Fruit fly (Drosophila melanogaster) whole organism, embryonic: ENCODE data around the gene CG34353.

Source experiments
- ATbp ChIP-seq: fragments of 200-800 bp; sonication (Bioruptor generic); optimal IDR thresholded peaks from 2 replicates; lab custom pipeline; 2017; ENCODE audit warnings: missing biosample characterization, mild to moderate bottlenecking, missing genetic modification characterization, missing genetic modification reagents
- Ada2b ChIP-seq: fragments of 200-800 bp; sonication (Bioruptor generic); IDR thresholded peaks from 2 replicates; pipeline ENCODE4 v1.3.6; 2022; ENCODE audit warnings: missing biosample characterization, missing genetic modification characterization
- CG10654 ChIP-seq: fragments of 200-800 bp; sonication (Bioruptor generic); optimal IDR thresholded peaks from 2 replicates; lab custom pipeline; 2016; ENCODE audit warnings: missing biosample characterization, missing genetic modification characterization
- CG10959 ChIP-seq: fragments of 200-800 bp; sonication (Bioruptor generic); IDR thresholded peaks from 2 replicates; pipeline ENCODE4 v1.3.6; 2022; ENCODE audit warnings: missing biosample characterization, missing genetic modification characterization
- CG12155 ChIP-seq: fragments of 200-800 bp; sonication (Bioruptor generic); optimal IDR thresholded peaks from 3 replicates; lab custom pipeline; 2016; ENCODE audit warnings: missing biosample characterization, missing genetic modification characterization
- CG12299 ChIP-seq: fragments of 200-800 bp; sonication (Bioruptor generic); optimal IDR thresholded peaks from 2 replicates; lab custom pipeline; 2018; ENCODE audit warnings: missing biosample characterization, mild to moderate bottlenecking, missing genetic modification characterization
- CG13287 ChIP-seq: fragments of 200-800 bp; sonication (Bioruptor generic); IDR thresholded peaks from 2 replicates; pipeline ENCODE4 v1.3.6; 2022; ENCODE audit warnings: missing biosample characterization, missing genetic modification characterization; ENCODE audit not compliant: partially characterized antibody
- CG14667 ChIP-seq: fragments of 200-800 bp; sonication (Bioruptor generic); IDR thresholded peaks from 2 replicates; pipeline ENCODE4 v1.3.6; 2022; ENCODE audit warnings: missing biosample characterization, missing genetic modification characterization
- CG31388 ChIP-seq: fragments of 200-800 bp; sonication (Bioruptor generic); optimal IDR thresholded peaks from 2 replicates; lab custom pipeline; 2016; ENCODE audit warnings: missing biosample characterization, missing genetic modification characterization
- CG31441 ChIP-seq: fragments of 200-800 bp; sonication (Bioruptor generic); IDR thresholded peaks from 2 replicates; pipeline ENCODE4 v1.3.6; 2022; ENCODE audit warnings: missing biosample characterization, missing genetic modification characterization
- CG32772 ChIP-seq: fragments of 200-800 bp; sonication (Bioruptor generic); IDR thresholded peaks from 2 replicates; pipeline ENCODE4 v1.3.6; 2022; ENCODE audit warnings: missing biosample characterization, missing genetic modification characterization
- CG33213 ChIP-seq: fragments of 200-800 bp; sonication (Bioruptor generic); optimal IDR thresholded peaks from 3 replicates; lab custom pipeline; 2016; ENCODE audit warnings: missing biosample characterization, missing genetic modification characterization
- CG4404 ChIP-seq: fragments of 200-800 bp; sonication (Bioruptor generic); IDR thresholded peaks from 2 replicates; pipeline ENCODE4 v1.3.6; 2022; ENCODE audit warnings: missing biosample characterization, missing genetic modification characterization
- CG7928 ChIP-seq: fragments of 200-800 bp; sonication (Bioruptor generic); optimal IDR thresholded peaks from 2 replicates; lab custom pipeline; 2017; ENCODE audit warnings: missing biosample characterization, mild to moderate bottlenecking, missing genetic modification characterization
- CG7963 ChIP-seq: fragments of 200-800 bp; sonication (Bioruptor generic); IDR thresholded peaks from 3 replicates; pipeline ENCODE4 v1.3.6; 2022; ENCODE audit warnings: missing biosample characterization, missing genetic modification characterization; ENCODE audit not compliant: partially characterized antibody
- CG9876 ChIP-seq: fragments of 200-800 bp; sonication (Bioruptor generic); optimal IDR thresholded peaks from 2 replicates; lab custom pipeline; 2016; ENCODE audit warnings: missing biosample characterization, missing genetic modification characterization
- D19A ChIP-seq: fragments of 200-800 bp; optimal IDR thresholded peaks from 3 replicates; lab custom pipeline; 2019; ENCODE audit warnings: missing biosample characterization, mild to moderate bottlenecking, missing genetic modification characterization, moderate library complexity
- ERR ChIP-seq: fragments of 200-800 bp; sonication (Bioruptor generic); optimal IDR thresholded peaks from 2 replicates; lab custom pipeline; 2016; ENCODE audit warnings: missing biosample characterization, missing genetic modification characterization
- H2.0 ChIP-seq: fragments of 200-800 bp; sonication (Bioruptor generic); IDR thresholded peaks from 2 replicates; pipeline ENCODE4 v1.3.6; 2022; ENCODE audit warnings: missing biosample characterization, missing genetic modification characterization
- HHEX ChIP-seq: fragments of 200-800 bp; sonication (Bioruptor generic); optimal IDR thresholded peaks from 3 replicates; lab custom pipeline; 2017; ENCODE audit warnings: missing biosample characterization, mild to moderate bottlenecking, missing genetic modification characterization, missing genetic modification reagents
- Meics ChIP-seq: fragments of 200-800 bp; sonication (Bioruptor generic); optimal IDR thresholded peaks from 2 replicates; lab custom pipeline; 2017; ENCODE audit warnings: missing biosample characterization, mild to moderate bottlenecking, missing genetic modification characterization
- Mrtf ChIP-seq: fragments of 200-800 bp; sonication (Bioruptor generic); IDR thresholded peaks from 3 replicates; pipeline ENCODE4 v1.3.6; 2022; ENCODE audit warnings: missing biosample characterization, missing genetic modification characterization
- NC2β ChIP-seq: fragments of 200-800 bp; sonication (Bioruptor generic); optimal IDR thresholded peaks from 2 replicates; lab custom pipeline; 2016; ENCODE audit warnings: missing biosample characterization, missing genetic modification characterization
- PHDP ChIP-seq: fragments of 200-800 bp; sonication (Bioruptor generic); optimal IDR thresholded peaks from 3 replicates; lab custom pipeline; 2018; ENCODE audit warnings: missing biosample characterization, mild to moderate bottlenecking, missing genetic modification characterization, moderate library complexity
- Poxn ChIP-seq: fragments of 200-800 bp; sonication (Bioruptor generic); IDR thresholded peaks from 2 replicates; pipeline ENCODE4 v1.3.6; 2022; ENCODE audit warnings: missing biosample characterization, missing genetic modification characterization
- Scr ChIP-seq: fragments of 200-800 bp; sonication (Bioruptor generic); IDR thresholded peaks from 2 replicates; pipeline ENCODE4 v1.3.6; 2022; ENCODE audit warnings: missing biosample characterization, missing genetic modification characterization; ENCODE audit not compliant: partially characterized antibody
- bsh ChIP-seq, 2 experiments: fragments of 200-800 bp; sonication (Bioruptor generic); optimal IDR thresholded peaks; 2 replicates each; lab custom pipeline; 2017 to 2018; ENCODE audit warnings: mild to moderate bottlenecking in 2 of 2, missing biosample characterization in 2 of 2, missing genetic modification characterization in 2 of 2, moderate library complexity in 1 of 2
- crc ChIP-seq: fragments of 200-800 bp; sonication (Bioruptor generic); optimal IDR thresholded peaks from 2 replicates; lab custom pipeline; 2016; ENCODE audit warnings: missing biosample characterization, missing genetic modification characterization
- croc ChIP-seq: fragments of 200-800 bp; sonication (Bioruptor generic); conservative IDR thresholded peaks from 3 replicates; pipeline ENCODE4 v1.3.6; 2022; ENCODE audit warnings: missing biosample characterization, missing genetic modification characterization
- crp ChIP-seq, 2 experiments: fragments of 200-800 bp; sonication (Bioruptor generic); optimal IDR thresholded peaks; 2 replicates in 1 of 2; 3 replicates in 1 of 2; lab custom pipeline; 2017; ENCODE audit warnings: missing biosample characterization in 2 of 2, missing genetic modification characterization in 2 of 2, mild to moderate bottlenecking in 1 of 2, moderate library complexity in 1 of 2
- danr ChIP-seq: fragments of 200-800 bp; sonication (Bioruptor generic); IDR thresholded peaks from 2 replicates; pipeline ENCODE4 v1.3.6; 2022; ENCODE audit warnings: missing biosample characterization, missing genetic modification characterization
- dpn ChIP-seq, 2 experiments: fragments of 200-800 bp; sonication (Bioruptor generic); optimal IDR thresholded peaks; 3 replicates each; lab custom pipeline; 2016; ENCODE audit warnings: missing biosample characterization in 2 of 2, missing genetic modification characterization in 2 of 2
- en ChIP-seq: fragments of 200-800 bp; sonication (Bioruptor generic); optimal IDR thresholded peaks from 2 replicates; lab custom pipeline; 2016; ENCODE audit warnings: missing biosample characterization, missing genetic modification characterization
- eve ChIP-seq, 2 experiments: fragments of >200 bp; optimal IDR thresholded peaks; 2 replicates each; lab custom pipeline; 2017; ENCODE audit warnings: missing biosample characterization in 2 of 2, missing genetic modification characterization in 2 of 2
- ewg ChIP-seq: fragments of 200-800 bp; sonication (Bioruptor generic); optimal IDR thresholded peaks from 3 replicates; lab custom pipeline; 2017; ENCODE audit warnings: mild to moderate bottlenecking, missing biosample characterization, missing genetic modification reagents, missing genetic modification characterization
- fru ChIP-seq: fragments of >200 bp; optimal IDR thresholded peaks from 2 replicates; lab custom pipeline; 2017
- grn ChIP-seq: fragments of 200-800 bp; sonication (Bioruptor generic); optimal IDR thresholded peaks from 3 replicates; lab custom pipeline; 2017; ENCODE audit warnings: missing biosample characterization, missing genetic modification characterization
- hbn ChIP-seq: fragments of 200-800 bp; sonication (Bioruptor generic); IDR thresholded peaks from 2 replicates; pipeline ENCODE4 v1.3.6; 2022; ENCODE audit warnings: missing biosample characterization, missing genetic modification characterization; ENCODE audit not compliant: partially characterized antibody
- hkb ChIP-seq, 2 experiments: fragments of 200-800 bp in 1 of 2; fragments of >200 bp in 1 of 2; sonication (Bioruptor generic) in 1 of 2; IDR thresholded peaks in 1 of 2; optimal IDR thresholded peaks in 1 of 2; 2 replicates each; pipeline versions ENCODE4 v1.3.6 to Lab custom; 2017 to 2022; ENCODE audit warnings: missing biosample characterization in 1 of 2, missing genetic modification characterization in 1 of 2
- lbe ChIP-seq: fragments of 200-800 bp; sonication (Bioruptor generic); optimal IDR thresholded peaks from 2 replicates; lab custom pipeline; 2016; ENCODE audit warnings: missing biosample characterization, mild to moderate bottlenecking, missing genetic modification characterization
- lilli ChIP-seq: fragments of 200-800 bp; sonication (Bioruptor generic); optimal IDR thresholded peaks from 3 replicates; lab custom pipeline; 2016; ENCODE audit warnings: missing biosample characterization, missing genetic modification characterization
- otp ChIP-seq: fragments of 200-800 bp; sonication (Bioruptor generic); IDR thresholded peaks from 3 replicates; pipeline ENCODE4, ENCODE4 v1.3.6; 2022; ENCODE audit warnings: missing biosample characterization, missing genetic modification characterization
- repo ChIP-seq: fragments of 200-800 bp; sonication (Bioruptor generic); optimal IDR thresholded peaks from 2 replicates; lab custom pipeline; 2016; ENCODE audit warnings: missing biosample characterization, missing genetic modification characterization
- rib ChIP-seq: fragments of 200-800 bp; sonication (Bioruptor generic); IDR thresholded peaks from 2 replicates; pipeline ENCODE4 v1.3.6; 2022; ENCODE audit warnings: missing biosample characterization, missing genetic modification characterization
- sim ChIP-seq: fragments of 200-800 bp; sonication (Bioruptor generic); IDR thresholded peaks from 2 replicates; pipeline ENCODE4 v1.3.6; 2022; ENCODE audit warnings: missing biosample characterization, missing genetic modification characterization
- sqz ChIP-seq: fragments of 200-800 bp; sonication (Bioruptor generic); optimal IDR thresholded peaks from 3 replicates; lab custom pipeline; 2018; ENCODE audit warnings: missing biosample characterization, mild to moderate bottlenecking, missing genetic modification characterization
- ssp ChIP-seq: fragments of 200-800 bp; sonication (Bioruptor generic); IDR thresholded peaks from 2 replicates; pipeline ENCODE4 v1.3.6; 2022; ENCODE audit warnings: missing biosample characterization, missing genetic modification characterization
- tgo ChIP-seq: fragments of 200-800 bp; sonication (Bioruptor generic); IDR thresholded peaks from 3 replicates; pipeline ENCODE4 v1.3.6; 2022; ENCODE audit warnings: missing biosample characterization, missing genetic modification characterization
- ttk ChIP-seq: fragments of 200-800 bp; sonication (Bioruptor generic); IDR thresholded peaks from 2 replicates; pipeline ENCODE4 v2.1.2; 2022; ENCODE audit warnings: missing biosample characterization, missing genetic modification characterization
- tup ChIP-seq: fragments of 200-800 bp; sonication (Bioruptor generic); optimal IDR thresholded peaks from 2 replicates; lab custom pipeline; 2016; ENCODE audit warnings: missing biosample characterization, mild to moderate bottlenecking, missing genetic modification characterization, moderate library complexity
- vnd ChIP-seq: fragments of 200-800 bp; sonication (Bioruptor generic); IDR thresholded peaks from 3 replicates; pipeline ENCODE4 v1.3.6; 2022; ENCODE audit warnings: missing biosample characterization, missing genetic modification characterization; ENCODE audit not compliant: partially characterized antibody
- zen ChIP-seq: fragments of 200-800 bp; sonication (Bioruptor generic); optimal IDR thresholded peaks from 3 replicates; lab custom pipeline; 2018; ENCODE audit warnings: missing biosample characterization, mild to moderate bottlenecking, missing genetic modification characterization, moderate library complexity

CG34353 gene

DNA sequence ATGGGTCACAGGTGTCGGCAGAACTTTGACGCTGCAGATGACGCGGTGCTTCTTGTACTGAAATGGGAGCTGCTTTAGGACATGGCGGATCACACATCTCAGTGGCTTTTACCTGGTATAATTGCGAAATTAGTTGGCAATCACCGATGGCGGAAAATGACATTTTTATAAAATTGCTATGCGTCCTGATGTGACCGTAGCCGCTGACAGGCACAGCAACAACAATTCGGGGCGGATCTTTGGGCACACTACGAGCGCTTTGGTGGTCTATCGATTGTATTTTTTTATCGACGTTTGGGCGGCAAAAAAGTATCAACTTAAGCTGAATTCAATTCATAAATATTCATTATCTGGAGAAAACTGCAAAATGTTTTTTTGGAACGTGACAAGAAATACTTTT is 48.2 kb upstream of the CG34353 start, which contains the start of gene CG4951 (continued):
- TF ChIP-seq H2.0: no peak
- peak; percentile 49; the same call in 1 of the 2 replicates for TF ChIP-seq hbn (GFP tag; lab: Robert Waterston, UW)
- TF ChIP-seq croc (GFP tag; lab: Robert Waterston, UW): no peak
- TF ChIP-seq Poxn: no peak
- no peak for TF ChIP-seq ewg (GFP tag; lab: Kevin White, UChicago)
- no peak for TF ChIP-seq rib (GFP tag; lab: Robert Waterston, UW)
- TF ChIP-seq bsh (GFP tag; optimal IDR thresholded peaks at IDR 0.05; lab: Kevin White, UChicago): no peak
- no peak for TF ChIP-seq CG9876 (GFP tag; lab: Kevin White, UChicago)
- no peak for TF ChIP-seq lilli (GFP tag; lab: Kevin White, UChicago)
- peak; percentile 60 for TF ChIP-seq Scr
- peak in 1 of 2 experiments; percentile 20 for TF ChIP-seq crp (GFP tag; optimal IDR thresholded peaks at IDR 0.05; lab: Kevin White, UChicago)
- TF ChIP-seq tup (GFP tag; lab: Kevin White, UChicago): no peak
- TF ChIP-seq D19A (tag; lab: Kevin White, UChicago): no peak
- TF ChIP-seq otp: no peak
- peak; percentile 78 for TF ChIP-seq CG13287 (GFP tag; lab: Robert Waterston, UW)
- TF ChIP-seq danr (GFP tag; lab: Robert Waterston, UW): no peak
- TF ChIP-seq HHEX (GFP tag; lab: Kevin White, UChicago): no peak
- no peak for TF ChIP-seq repo (GFP tag; lab: Kevin White, UChicago)
- no peak for TF ChIP-seq CG10654 (GFP tag; lab: Kevin White, UChicago)
- TF ChIP-seq grn (GFP tag; lab: Kevin White, UChicago): no peak
- TF ChIP-seq ATbp (GFP tag; lab: Kevin White, UChicago): no peak
- no peak for TF ChIP-seq CG31441 (GFP tag; lab: Robert Waterston, UW)
- TF ChIP-seq ssp (GFP tag; lab: Robert Waterston, UW): no peak
- no peak for TF ChIP-seq Meics
- no peak for TF ChIP-seq lbe
- TF ChIP-seq sqz: no peak
- peak; percentile 56 for TF ChIP-seq CG7928 (GFP tag; lab: Kevin White, UChicago)
- no peak for TF ChIP-seq eve (GFP tag; optimal IDR thresholded peaks at IDR 0.05; lab: Kevin White, UChicago)
- no peak for TF ChIP-seq en (GFP tag; lab: Kevin White, UChicago)
- TF ChIP-seq PHDP (tag; lab: Kevin White, UChicago): no peak
- TF ChIP-seq Ada2b: no peak
- TF ChIP-seq CG7963 (GFP tag; lab: Robert Waterston, UW): no peak
- TF ChIP-seq sim (GFP tag; lab: Robert Waterston, UW): no peak
- no peak for TF ChIP-seq Mrtf (GFP tag; lab: Robert Waterston, UW)
- no peak for TF ChIP-seq NC2β (GFP tag; lab: Kevin White, UChicago)
- no peak for TF ChIP-seq ttk
- no peak for TF ChIP-seq crc (GFP tag; lab: Kevin White, UChicago)
- TF ChIP-seq CG4404 (GFP tag; lab: Robert Waterston, UW): no peak
- peak; percentile 13 for TF ChIP-seq zen (tag; lab: Kevin White, UChicago)
- no peak for TF ChIP-seq CG12155 (GFP tag; lab: Kevin White, UChicago)
- no peak for TF ChIP-seq CG32772 (GFP tag; lab: Robert Waterston, UW)
- no peak for TF ChIP-seq CG33213 (GFP tag; lab: Kevin White, UChicago)
- no peak for TF ChIP-seq tgo (GFP tag; lab: Robert Waterston, UW)
- no peak for TF ChIP-seq CG14667 (GFP tag; lab: Robert Waterston, UW)
- no peak for TF ChIP-seq CG12299 (tag; lab: Kevin White, UChicago)
- no peak for TF ChIP-seq CG31388 (GFP tag; lab: Kevin White, UChicago)
- no peak for TF ChIP-seq dpn (GFP tag; optimal IDR thresholded peaks at IDR 0.05; lab: Kevin White, UChicago)
- no peak for TF ChIP-seq fru (lab: Kevin White, UChicago)
- TF ChIP-seq CG10959 (GFP tag; lab: Robert Waterston, UW): no peak
- TF ChIP-seq hkb (optimal IDR thresholded peaks at IDR 0.05; lab: Kevin White, UChicago): no peak
- no peak for TF ChIP-seq hkb (GFP tag; IDR thresholded peaks at IDR 0.05; lab: Robert Waterston, UW)
- no peak for TF ChIP-seq ERR (GFP tag; lab: Kevin White, UChicago)
- TF ChIP-seq vnd: peak; percentile 36; the same call in 1 of the 3 replicates
